Fruit fly (Drosophila melanogaster) whole organism, adult: ENCODE results near the gene CG43813.
A peak's percentile ranks its signal among the peaks of the same experiment; 100 is the strongest.

Experiments used
- CG11617 ChIP-seq: fragments of 200-800 bp; sonication (Bioruptor generic); optimal IDR thresholded peaks from 2 replicates; lab custom pipeline; 2017; ENCODE audit warnings: mild to moderate bottlenecking, missing biosample characterization, missing genetic modification reagents, missing genetic modification characterization
- CG12768 ChIP-seq: fragments of 200-800 bp; sonication (Bioruptor generic); optimal IDR thresholded peaks from 2 replicates; lab custom pipeline; 2017; ENCODE audit warnings: missing biosample characterization, missing genetic modification characterization, mild to moderate bottlenecking, moderate library complexity, missing genetic modification reagents
- CG14711 ChIP-seq: fragments of 200-800 bp; sonication (Bioruptor generic); optimal IDR thresholded peaks from 2 replicates; lab custom pipeline; 2018; ENCODE audit warnings: missing biosample characterization, mild to moderate bottlenecking, missing genetic modification characterization, moderate library complexity
- CG1620 ChIP-seq: fragments of 200-800 bp; sonication (Bioruptor generic); optimal IDR thresholded peaks from 2 replicates; lab custom pipeline; 2016; ENCODE audit warnings: missing biosample characterization, missing genetic modification characterization
- CG33017 ChIP-seq: fragments of 200-800 bp; sonication (Bioruptor generic); optimal IDR thresholded peaks from 2 replicates; lab custom pipeline; 2018; ENCODE audit warnings: missing biosample characterization, mild to moderate bottlenecking, missing genetic modification characterization, moderate library complexity
- CG5204 ChIP-seq: fragments of 200-800 bp; sonication (Bioruptor generic); optimal IDR thresholded peaks from 2 replicates; lab custom pipeline; 2016; ENCODE audit warnings: missing biosample characterization, missing genetic modification characterization
- CG7045 ChIP-seq: fragments of 200-800 bp; sonication (Bioruptor generic); optimal IDR thresholded peaks from 2 replicates; lab custom pipeline; 2017; ENCODE audit warnings: missing biosample characterization, mild to moderate bottlenecking, missing genetic modification characterization
- CG7101 ChIP-seq: fragments of 200-800 bp; sonication (Bioruptor generic); optimal IDR thresholded peaks from 2 replicates; lab custom pipeline; 2018; ENCODE audit warnings: missing biosample characterization, mild to moderate bottlenecking, missing genetic modification characterization, moderate library complexity
- Clk ChIP-seq: fragments of 200-800 bp; sonication (Bioruptor generic); optimal IDR thresholded peaks from 2 replicates; lab custom pipeline; 2017; ENCODE audit warnings: missing biosample characterization, missing genetic modification characterization
- Crg-1 ChIP-seq: fragments of 200-800 bp; sonication (Bioruptor generic); optimal IDR thresholded peaks from 2 replicates; lab custom pipeline; 2016; ENCODE audit warnings: missing biosample characterization, missing genetic modification characterization
- Hr96 ChIP-seq: fragments of 200-800 bp; sonication (Bioruptor generic); optimal IDR thresholded peaks from 2 replicates; lab custom pipeline; 2016; ENCODE audit warnings: missing biosample characterization, missing genetic modification characterization
- Mnt ChIP-seq: fragments of 200-800 bp; sonication (Bioruptor generic); optimal IDR thresholded peaks from 2 replicates; lab custom pipeline; 2016; ENCODE audit warnings: missing biosample characterization, mild to moderate bottlenecking, missing genetic modification characterization
- bab1 ChIP-seq: fragments of 200-800 bp; sonication (Bioruptor generic); optimal IDR thresholded peaks from 3 replicates; lab custom pipeline; 2019; ENCODE audit warnings: missing biosample characterization, mild to moderate bottlenecking, missing genetic modification characterization, moderate library complexity
- cic ChIP-seq: fragments of 200-800 bp; sonication (Bioruptor generic); optimal IDR thresholded peaks from 2 replicates; lab custom pipeline; 2017; ENCODE audit warnings: missing biosample characterization, mild to moderate bottlenecking, missing genetic modification characterization, moderate library complexity
- cnc ChIP-seq, 2 experiments: fragments of >200 bp; optimal IDR thresholded peaks; 2 replicates each; lab custom pipeline; 2017
- kay ChIP-seq: fragments of 200-800 bp; sonication (Bioruptor generic); peaks from one replicate; lab custom pipeline; 2016; ENCODE audit warnings: missing biosample characterization, missing genetic modification characterization, borderline replicate concordance
- ovo ChIP-seq: fragments of 200-800 bp; sonication (Bioruptor generic); optimal IDR thresholded peaks from 2 replicates; lab custom pipeline; 2016; ENCODE audit warnings: missing biosample characterization, missing genetic modification characterization
- pad ChIP-seq: fragments of 200-800 bp; sonication (Bioruptor generic); optimal IDR thresholded peaks from 3 replicates; lab custom pipeline; 2017; ENCODE audit warnings: missing biosample characterization, missing genetic modification characterization, mild to moderate bottlenecking, moderate library complexity, missing genetic modification reagents
- tj ChIP-seq: fragments of 200-800 bp; sonication (Bioruptor generic); optimal IDR thresholded peaks from 3 replicates; lab custom pipeline; 2017; ENCODE audit warnings: missing biosample characterization, mild to moderate bottlenecking, missing genetic modification characterization, moderate library complexity
- toe ChIP-seq: fragments of 200-800 bp; sonication (Bioruptor generic); optimal IDR thresholded peaks from 2 replicates; lab custom pipeline; 2016; ENCODE audit warnings: missing biosample characterization, missing genetic modification characterization

CG43813 gene

DNA sequence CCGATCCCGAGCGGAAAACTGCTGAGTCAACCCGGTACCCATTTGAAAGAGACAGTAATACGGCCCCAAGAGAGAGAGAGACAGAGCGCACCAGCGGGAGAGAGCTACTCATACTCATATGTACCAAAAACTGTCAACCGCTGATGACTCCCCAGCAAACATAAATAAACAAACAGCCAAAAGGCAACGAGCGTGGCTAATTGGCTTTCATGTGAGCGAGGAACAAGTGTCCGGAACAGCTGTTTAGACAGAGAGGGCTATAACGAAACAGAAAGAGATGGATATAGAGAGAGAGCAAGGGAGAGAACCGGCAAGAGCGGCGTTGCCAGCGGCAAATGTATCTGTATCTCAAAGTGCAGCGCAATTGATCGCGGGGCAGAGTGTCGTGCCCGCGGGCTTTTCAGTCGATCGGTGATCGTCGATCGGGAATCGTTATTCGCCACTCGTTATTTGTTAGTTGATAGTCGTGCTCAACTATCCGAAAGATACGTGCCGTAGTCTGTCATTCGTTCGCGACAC, 22.0 kb upstream of the CG43813 start:
- TF ChIP-seq Crg-1 (GFP tag; lab: Kevin White, UChicago), result no peak
- TF ChIP-seq kay (GFP tag; lab: Kevin White, UChicago), result peak; percentile 88
- peak; percentile 50 for TF ChIP-seq CG5204 (GFP tag; lab: Kevin White, UChicago)
- TF ChIP-seq cnc (optimal IDR thresholded peaks at IDR 0.05; lab: Kevin White, UChicago), result peak in 1 of 2 experiments; percentile 87
- peak; percentile 20 for TF ChIP-seq pad (GFP tag; lab: Kevin White, UChicago)
- peak; percentile 27 for TF ChIP-seq CG7045 (GFP tag; lab: Kevin White, UChicago)
- peak; percentile 28 for TF ChIP-seq Clk (GFP tag; lab: Kevin White, UChicago)
- TF ChIP-seq tj (GFP tag; lab: Kevin White, UChicago), result peak; percentile 81
- TF ChIP-seq CG7101, result peak; percentile 48
- TF ChIP-seq CG11617, result peak; percentile 49
- TF ChIP-seq CG14711 (tag; lab: Kevin White, UChicago), result peak; percentile 29
- peak; percentile 52 for TF ChIP-seq Hr96
- no peak for TF ChIP-seq CG1620 (GFP tag; lab: Kevin White, UChicago)
- peak; percentile 71 for TF ChIP-seq CG33017 (tag; lab: Kevin White, UChicago)
- peak; percentile 68 for TF ChIP-seq bab1 (GFP tag; lab: Kevin White, UChicago)
- peak; percentile 60 for TF ChIP-seq Mnt (GFP tag; lab: Kevin White, UChicago)
- TF ChIP-seq cic (GFP tag; lab: Kevin White, UChicago), result peak; percentile 87
- peak; percentile 33 for TF ChIP-seq ovo
- peak; percentile 92 for TF ChIP-seq CG12768 (GFP tag; lab: Kevin White, UChicago)
- peak; percentile 71 for TF ChIP-seq toe

DNA sequence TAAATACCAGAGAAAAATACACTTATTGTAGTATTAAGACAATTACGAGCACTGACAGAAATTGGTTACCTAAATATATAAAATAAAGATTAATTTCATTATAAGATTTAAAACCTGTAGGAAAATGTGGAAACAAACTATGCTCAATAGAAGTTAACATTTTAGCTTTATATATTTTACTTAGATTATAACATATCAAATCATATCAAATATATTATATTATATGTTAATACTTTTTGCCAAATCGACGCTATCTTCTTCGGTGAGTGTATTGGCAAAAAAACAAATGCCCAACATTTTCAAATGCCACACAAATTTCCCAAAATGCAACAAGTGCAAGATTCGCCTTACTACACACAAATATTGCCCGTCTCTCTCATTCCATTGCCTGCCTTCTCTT, 20.0 kb upstream of the CG43813 start:
- TF ChIP-seq CG5204 (GFP tag; lab: Kevin White, UChicago), result no peak
- TF ChIP-seq bab1 (GFP tag; lab: Kevin White, UChicago), result no peak
- TF ChIP-seq CG7101, result no peak
- TF ChIP-seq cnc (optimal IDR thresholded peaks at IDR 0.05; lab: Kevin White, UChicago), result no peak

DNA sequence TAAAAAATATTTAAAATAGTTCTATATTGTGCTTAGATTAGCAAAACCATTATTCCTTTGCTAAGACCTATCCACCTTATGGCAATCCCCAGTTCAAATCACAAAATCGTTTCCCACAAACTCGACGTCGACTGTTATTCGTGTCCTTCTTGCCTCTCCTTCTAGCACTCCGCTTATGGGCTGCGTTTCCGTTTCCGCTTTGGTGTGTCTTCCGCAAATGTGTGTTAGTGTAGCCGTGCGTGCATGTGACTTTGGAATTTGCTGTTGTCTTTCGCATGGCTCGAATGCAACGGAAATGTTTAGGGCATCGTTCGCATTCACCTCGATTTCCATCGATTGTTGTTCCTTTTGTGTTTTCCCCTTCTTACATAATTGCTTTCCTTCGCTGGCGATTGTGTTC, 19.1 kb upstream of the CG43813 start:
- TF ChIP-seq cic (GFP tag; lab: Kevin White, UChicago) (no peak), CG33017 (tag; lab: Kevin White, UChicago) (no peak), CG5204 (GFP tag; lab: Kevin White, UChicago) (no peak), pad (GFP tag; lab: Kevin White, UChicago) (no peak), toe (no peak), Mnt (GFP tag; lab: Kevin White, UChicago) (no peak), Crg-1 (GFP tag; lab: Kevin White, UChicago) (no peak), CG7045 (GFP tag; lab: Kevin White, UChicago) (no peak), CG7101 (no peak), CG11617 (no peak), kay (GFP tag; lab: Kevin White, UChicago) (no peak), Clk (GFP tag; lab: Kevin White, UChicago) (no peak), bab1 (GFP tag; lab: Kevin White, UChicago) (no peak), cnc (optimal IDR thresholded peaks at IDR 0.05; lab: Kevin White, UChicago) (no peak), CG12768 (GFP tag; lab: Kevin White, UChicago) (no peak), CG1620 (GFP tag; lab: Kevin White, UChicago) (no peak), Hr96 (no peak)

DNA sequence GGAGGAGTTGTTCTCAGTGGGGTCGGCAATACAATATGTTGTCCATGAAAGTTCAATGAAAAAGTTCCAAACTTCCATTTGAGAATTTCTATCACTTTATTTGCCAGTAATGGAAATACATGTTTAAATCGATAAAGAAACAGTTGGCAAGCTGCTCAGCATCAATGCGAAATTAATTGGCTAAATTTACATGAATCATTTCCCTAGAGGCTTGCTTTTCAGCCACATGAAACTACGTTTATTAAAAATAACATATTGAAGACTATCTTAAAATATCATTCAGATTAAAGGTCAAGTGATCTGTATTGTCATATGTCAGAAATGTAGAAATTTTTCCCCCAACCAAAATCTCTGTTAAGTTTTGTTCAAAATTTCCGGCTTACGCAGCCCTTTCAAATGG, 12.1 kb upstream of the CG43813 start, which contains the start of gene CG17010:
Gene CG17010 (plus strand): TSS at position 301 of the 400 bp plus-strand sequence.
- TF ChIP-seq pad (GFP tag; lab: Kevin White, UChicago) (no peak), cnc (optimal IDR thresholded peaks at IDR 0.05; lab: Kevin White, UChicago) (no peak), CG14711 (tag; lab: Kevin White, UChicago) (no peak), CG7101 (no peak), Crg-1 (GFP tag; lab: Kevin White, UChicago) (no peak), CG33017 (tag; lab: Kevin White, UChicago) (no peak), Clk (GFP tag; lab: Kevin White, UChicago) (no peak), Mnt (GFP tag; lab: Kevin White, UChicago) (no peak), ovo (no peak), toe (no peak)

DNA sequence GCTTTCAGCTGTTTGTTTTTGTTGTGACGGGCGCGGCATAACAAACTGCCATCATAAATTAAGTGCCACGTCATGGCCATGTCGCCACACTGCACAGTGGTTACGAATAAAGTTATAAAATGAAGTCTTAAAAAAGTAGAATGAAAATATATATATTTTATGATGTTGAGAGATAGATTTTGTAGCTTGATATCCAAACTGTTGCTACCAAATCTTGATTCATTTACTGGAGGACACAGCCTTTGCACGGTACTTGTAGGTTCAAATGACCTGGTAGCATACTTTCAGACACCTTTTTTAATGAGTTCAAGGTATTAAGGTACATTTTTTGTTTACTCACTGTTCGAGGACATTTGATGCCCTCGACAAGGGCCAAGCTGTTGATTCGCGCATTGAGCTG, 9.9 kb upstream of the CG43813 start:
- no peak for TF ChIP-seq cic (GFP tag; lab: Kevin White, UChicago)
- no peak for TF ChIP-seq CG12768 (GFP tag; lab: Kevin White, UChicago)
- peak; percentile 47 for TF ChIP-seq kay (GFP tag; lab: Kevin White, UChicago)

DNA sequence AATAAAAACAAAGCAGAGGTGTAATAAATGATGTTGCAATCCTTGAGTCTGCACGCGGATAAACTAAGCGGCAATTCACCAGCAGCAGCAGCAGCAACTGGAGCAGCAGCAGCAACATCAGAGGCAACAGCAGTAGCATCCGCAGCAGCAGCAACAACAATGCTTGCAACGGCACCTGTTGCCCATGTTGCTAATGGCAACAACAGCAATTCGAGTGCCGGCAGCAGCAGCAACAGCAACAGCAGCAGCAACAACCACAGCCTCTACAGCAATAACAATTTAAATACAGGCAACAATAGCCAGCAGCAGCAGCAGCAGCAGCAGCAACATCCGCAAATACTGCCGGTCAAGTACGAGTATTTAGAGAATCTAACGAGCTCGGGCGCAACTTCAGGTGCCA, 7.9 kb upstream of the CG43813 start:
- no peak for TF ChIP-seq Hr96
- TF ChIP-seq ovo, result no peak
- no peak for TF ChIP-seq toe
- TF ChIP-seq CG5204 (GFP tag; lab: Kevin White, UChicago), result no peak
- no peak for TF ChIP-seq Clk (GFP tag; lab: Kevin White, UChicago)
- no peak for TF ChIP-seq pad (GFP tag; lab: Kevin White, UChicago)
- no peak for TF ChIP-seq CG12768 (GFP tag; lab: Kevin White, UChicago)

DNA sequence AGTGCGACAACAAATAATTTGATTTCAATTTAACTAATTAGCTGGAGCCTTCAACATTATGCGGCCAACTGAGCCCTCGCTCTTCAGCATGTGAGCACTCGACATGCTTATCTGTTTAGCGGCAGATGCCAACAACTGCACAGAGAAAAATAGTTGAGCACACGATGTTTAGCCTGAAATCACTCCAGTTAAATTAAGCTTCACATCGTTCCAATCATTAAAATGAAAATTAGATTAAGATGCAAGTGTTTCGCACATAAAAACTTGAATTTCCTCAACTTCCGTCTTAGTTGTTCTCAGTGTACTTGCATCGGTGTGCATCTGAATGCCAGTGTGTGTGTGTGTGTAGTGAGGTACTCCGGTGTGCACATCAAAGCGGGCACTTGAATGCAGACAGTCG, 6.8 kb upstream of the CG43813 start:
- no peak for TF ChIP-seq CG33017 (tag; lab: Kevin White, UChicago)
- peak; percentile 16 for TF ChIP-seq CG5204 (GFP tag; lab: Kevin White, UChicago)
